Worm (Caenorhabditis elegans) whole organism, early embryonic: ENCODE results near the gene W02B12.13.

ENCODE experiments used
- ama-1 ChIP-seq: fragments of 150-350 bp; optimal IDR thresholded peaks from 2 replicates; lab custom pipeline; 2014
- ceh-13 ChIP-seq: fragments of 200-800 bp; sonication (Bioruptor generic); optimal IDR thresholded peaks from 2 replicates; lab custom pipeline; 2018; ENCODE audit warnings: mild to moderate bottlenecking, missing genetic modification characterization, missing compliant biosample characterization
- ceh-36 ChIP-seq: sonication (generic microtip); optimal IDR thresholded peaks from 2 replicates; lab custom pipeline; 2016; ENCODE audit warnings: missing genetic modification characterization, inconsistent platforms, missing compliant biosample characterization
- flt-1 ChIP-seq: fragments of 200-800 bp; sonication (Bioruptor generic); IDR thresholded peaks from 2 replicates; pipeline ENCODE4 v1.3.6; 2022; ENCODE audit warnings: missing genetic modification characterization, missing compliant biosample characterization
- hmbx-1 ChIP-seq: sonication (generic microtip); optimal IDR thresholded peaks from 2 replicates; lab custom pipeline; 2016; ENCODE audit warnings: mild to moderate bottlenecking, missing genetic modification characterization, missing compliant biosample characterization
- pes-1 ChIP-seq: fragments of 200-800 bp; sonication (Bioruptor generic); IDR thresholded peaks from 2 replicates; pipeline ENCODE4 v1.3.6; 2022; ENCODE audit warnings: missing genetic modification reagents, missing genetic modification characterization, missing compliant biosample characterization
- sea-1 ChIP-seq: fragments of 200-800 bp; sonication (Bioruptor generic); conservative IDR thresholded peaks from 2 replicates; pipeline ENCODE4 v1.3.6; 2022; ENCODE audit warnings: missing genetic modification characterization, missing compliant biosample characterization
- tbx-11 ChIP-seq: fragments of 200-800 bp; sonication (Bioruptor generic); IDR thresholded peaks from 2 replicates; pipeline ENCODE4 v1.3.6; 2022; ENCODE audit warnings: missing genetic modification characterization, missing compliant biosample characterization
- tbx-37 ChIP-seq: fragments of 200-800 bp; sonication (Bioruptor generic); conservative IDR thresholded peaks from 2 replicates; pipeline ENCODE4 v1.3.6; 2022; ENCODE audit warnings: missing genetic modification reagents, missing genetic modification characterization, missing compliant biosample characterization

ce11 chrII:11415672-11416071, 29.4 kb upstream of the W02B12.13 start, which contains the start of gene C05D12.1:
- TF ChIP-seq tbx-37 (GFP tag; lab: Robert Waterston, UW) (no peak), flt-1 (GFP tag; lab: Robert Waterston, UW) (no peak), ceh-36 (tag; lab: Kevin White, UChicago) (no peak), ama-1 (no peak), tbx-11 (GFP tag; lab: Robert Waterston, UW) (no peak), ceh-13 (no peak), pes-1 (no peak), hmbx-1 (tag; lab: Kevin White, UChicago) (no peak), sea-1 (GFP tag; lab: Robert Waterston, UW) (no peak)
